Worm (Caenorhabditis elegans): ENCODE data around the gene Y51H7C.7.

DNA sequence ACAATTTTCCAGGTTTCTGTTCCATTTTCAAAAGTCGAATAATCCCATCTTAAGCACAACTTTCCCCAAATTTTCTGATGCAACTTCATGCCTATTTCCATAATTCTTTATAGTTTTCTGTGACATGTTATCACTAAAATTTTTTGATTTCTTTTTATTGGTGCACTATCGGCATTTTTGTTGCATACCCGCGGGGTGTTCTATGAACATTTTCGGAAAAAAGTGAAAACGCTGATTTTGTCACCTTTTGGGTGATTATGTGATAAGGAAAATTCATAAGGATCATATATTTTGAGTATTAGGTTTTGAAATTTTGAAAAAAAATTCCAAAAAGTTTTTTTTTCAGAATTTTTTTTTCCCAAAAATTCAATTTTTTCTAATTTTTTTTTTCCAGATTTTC, 15.9 kb upstream of the Y51H7C.7 start, which contains the start of gene aat-7:
- TF ChIP-seq dao-5 (tag; optimal IDR thresholded peaks at IDR 0.05) (no peak), W03F9.2 (tag; optimal IDR thresholded peaks at IDR 0.05) (no peak)

Measured in whole organism, L4/young adult.